Worm (Caenorhabditis elegans) whole organism, mixed stage, embryonic: ENCODE data around the gene erp-44.3.

Experiments used
- M03D4.4 ChIP-seq: sonication (generic microtip); optimal IDR thresholded peaks from 2 replicates; lab custom pipeline; 2017; ENCODE audit warnings: mild to moderate bottlenecking, missing genetic modification characterization, missing compliant biosample characterization
- bed-3 ChIP-seq: fragments of 200-800 bp; sonication (Bioruptor generic); optimal IDR thresholded peaks from 3 replicates; lab custom pipeline; 2018; ENCODE audit warnings: mild to moderate bottlenecking, missing genetic modification characterization, moderate library complexity, missing compliant biosample characterization
- ceh-39 ChIP-seq: fragments of 150-350 bp; optimal IDR thresholded peaks from 2 replicates; lab custom pipeline; 2014; ENCODE audit warnings: missing biosample characterization, missing genetic modification characterization
- ceh-43 ChIP-seq: fragments of 200-800 bp; sonication (Bioruptor generic); optimal IDR thresholded peaks from 2 replicates; lab custom pipeline; 2018; ENCODE audit warnings: mild to moderate bottlenecking, missing genetic modification characterization, moderate library complexity, missing compliant biosample characterization
- ceh-83 ChIP-seq: fragments of 200-800 bp; sonication (Bioruptor generic); optimal IDR thresholded peaks from 2 replicates; lab custom pipeline; 2018; ENCODE audit warnings: mild to moderate bottlenecking, missing genetic modification characterization, missing compliant biosample characterization
- ces-1 ChIP-seq: fragments of 150-350 bp; optimal IDR thresholded peaks from 2 replicates; lab custom pipeline; 2014; ENCODE audit warnings: missing biosample characterization, missing genetic modification reagents, missing genetic modification characterization
- cnd-1 ChIP-seq: fragments of 200-800 bp; sonication (Bioruptor generic); optimal IDR thresholded peaks from 2 replicates; lab custom pipeline; 2018; ENCODE audit warnings: mild to moderate bottlenecking, missing genetic modification characterization, missing compliant biosample characterization
- drap-1 ChIP-seq: fragments of 200-800 bp; sonication (Bioruptor generic); optimal IDR thresholded peaks from 3 replicates; lab custom pipeline; 2018; ENCODE audit warnings: mild to moderate bottlenecking, missing genetic modification characterization, missing compliant biosample characterization
- elt-1 ChIP-seq: sonication (generic microtip); optimal IDR thresholded peaks from 2 replicates; lab custom pipeline; 2017; ENCODE audit warnings: missing genetic modification characterization, mild to moderate bottlenecking, missing compliant biosample characterization, antibody characterized with exemption, moderate library complexity, borderline replicate concordance; ENCODE audit not compliant: insufficient read depth
- flh-1 ChIP-seq: fragments of 200-800 bp; sonication (Bioruptor generic); optimal IDR thresholded peaks from 2 replicates; lab custom pipeline; 2018; ENCODE audit warnings: mild to moderate bottlenecking, missing genetic modification characterization, moderate library complexity, missing compliant biosample characterization
- ham-2 ChIP-seq: fragments of 200-800 bp; sonication (Bioruptor generic); optimal IDR thresholded peaks from 2 replicates; lab custom pipeline; 2018; ENCODE audit warnings: mild to moderate bottlenecking, missing genetic modification characterization, missing compliant biosample characterization
- hlh-1 ChIP-seq: fragments of 150-350 bp; optimal IDR thresholded peaks from 2 replicates; lab custom pipeline; 2014; ENCODE audit warnings: missing biosample characterization, missing genetic modification reagents, missing genetic modification characterization
- lin-13 ChIP-seq: fragments of 150-350 bp; optimal IDR thresholded peaks from 2 replicates; lab custom pipeline; 2014; ENCODE audit warnings: missing biosample characterization, missing genetic modification characterization
- lin-32 ChIP-seq: fragments of 200-800 bp; sonication (Bioruptor generic); optimal IDR thresholded peaks from 2 replicates; lab custom pipeline; 2018; ENCODE audit warnings: mild to moderate bottlenecking, missing genetic modification characterization, missing compliant biosample characterization
- lsy-2 ChIP-seq: fragments of 150-350 bp; optimal IDR thresholded peaks from 2 replicates; lab custom pipeline; 2014; ENCODE audit warnings: missing biosample characterization, missing genetic modification characterization
- mep-1 ChIP-seq: fragments of 150-350 bp; optimal IDR thresholded peaks from 2 replicates; lab custom pipeline; 2017; ENCODE audit warnings: missing biosample characterization, missing genetic modification reagents, missing genetic modification characterization, inconsistent platforms
- mls-2 ChIP-seq: sonication (generic microtip); optimal IDR thresholded peaks from 2 replicates; lab custom pipeline; 2016; ENCODE audit warnings: mild to moderate bottlenecking, missing genetic modification characterization, moderate library complexity, missing compliant biosample characterization
- nhr-2 ChIP-seq: fragments of 150-350 bp; optimal IDR thresholded peaks from 2 replicates; lab custom pipeline; 2014; ENCODE audit warnings: missing biosample characterization, missing genetic modification characterization
- nhr-237 ChIP-seq: fragments of 150-350 bp; optimal IDR thresholded peaks from 2 replicates; lab custom pipeline; 2014; ENCODE audit warnings: missing biosample characterization, missing genetic modification characterization
- nhr-76 ChIP-seq: sonication (generic microtip); optimal IDR thresholded peaks from 2 replicates; lab custom pipeline; 2017; ENCODE audit warnings: missing biosample characterization, missing genetic modification characterization
- pha-4 ChIP-seq: fragments of 150-350 bp; optimal IDR thresholded peaks from 2 replicates; lab custom pipeline; 2018; ENCODE audit warnings: missing biosample characterization, missing genetic modification reagents, missing genetic modification characterization
- snpc-4 ChIP-seq: fragments of 150-350 bp; optimal IDR thresholded peaks from 2 replicates; lab custom pipeline; 2014; ENCODE audit warnings: missing biosample characterization, missing genetic modification characterization
- tbx-8 ChIP-seq: fragments of 200-800 bp; sonication (Bioruptor generic); optimal IDR thresholded peaks from 2 replicates; lab custom pipeline; 2018; ENCODE audit warnings: mild to moderate bottlenecking, missing genetic modification characterization, moderate library complexity, missing compliant biosample characterization
- unc-39 ChIP-seq: fragments of 150-350 bp; optimal IDR thresholded peaks from 2 replicates; lab custom pipeline; 2014; ENCODE audit warnings: missing biosample characterization, missing genetic modification characterization
- unc-62 ChIP-seq: fragments of 150-350 bp; optimal IDR thresholded peaks from 2 replicates; lab custom pipeline; 2014; ENCODE audit warnings: missing biosample characterization, missing genetic modification reagents, missing genetic modification characterization
- zip-8 ChIP-seq: fragments of 150-350 bp; optimal IDR thresholded peaks from 2 replicates; lab custom pipeline; 2014; ENCODE audit warnings: missing biosample characterization, missing genetic modification characterization
- ztf-11 ChIP-seq: fragments of 150-350 bp; optimal IDR thresholded peaks from 2 replicates; lab custom pipeline; 2014; ENCODE audit warnings: missing biosample characterization, missing genetic modification characterization

The erp-44.3 gene

ce11 chrIV:8154966-8155365, 32.5 kb downstream of the erp-44.3 start:
- TF ChIP-seq pha-4 (tag; lab: Kevin White, UChicago) (no peak), nhr-76 (tag; lab: Kevin White, UChicago) (no peak), lin-13 (tag; lab: Kevin White, UChicago) (no peak), snpc-4 (tag; lab: Kevin White, UChicago) (no peak), ztf-11 (tag; lab: Kevin White, UChicago) (no peak), drap-1 (GFP tag; lab: Kevin White, UChicago) (no peak), nhr-237 (no peak), mls-2 (tag; lab: Kevin White, UChicago) (no peak), ceh-83 (GFP tag; lab: Kevin White, UChicago) (no peak), ham-2 (GFP tag; lab: Kevin White, UChicago) (no peak), elt-1 (tag; lab: Kevin White, UChicago) (no peak), hlh-1 (tag; lab: Kevin White, UChicago) (no peak), cnd-1 (tag; lab: Kevin White, UChicago) (no peak), flh-1 (GFP tag; lab: Kevin White, UChicago) (no peak), lin-32 (GFP tag; lab: Kevin White, UChicago) (no peak), nhr-2 (tag; lab: Kevin White, UChicago) (no peak), ceh-39 (tag; lab: Kevin White, UChicago) (no peak), bed-3 (GFP tag; lab: Kevin White, UChicago) (no peak), unc-62 (GFP tag; lab: Kevin White, UChicago) (no peak)

- TF ChIP-seq hlh-1 (tag; lab: Kevin White, UChicago): no peak
- no peak for TF ChIP-seq ztf-11 (tag; lab: Kevin White, UChicago)
- no peak for TF ChIP-seq zip-8 (tag; lab: Kevin White, UChicago)
- TF ChIP-seq nhr-2 (tag; lab: Kevin White, UChicago): no peak
- no peak for TF ChIP-seq M03D4.4 (tag; lab: Kevin White, UChicago)
- TF ChIP-seq lin-32 (GFP tag; lab: Kevin White, UChicago): no peak
- TF ChIP-seq ceh-83 (GFP tag; lab: Kevin White, UChicago): no peak
- no peak for TF ChIP-seq unc-62 (GFP tag; lab: Kevin White, UChicago)
- no peak for TF ChIP-seq nhr-76 (tag; lab: Kevin White, UChicago)
- no peak for TF ChIP-seq ces-1 (GFP tag; lab: Kevin White, UChicago)
- no peak for TF ChIP-seq lin-13 (tag; lab: Kevin White, UChicago)
Measured at ce11 chrIV:8157161-8157560, 34.7 kb downstream of the erp-44.3 start, which contains the start of gene B0218.5. Gene B0218.5 (minus strand): TSS chrIV:8157261.

- TF ChIP-seq pha-4 (tag; lab: Kevin White, UChicago): no peak
- no peak for TF ChIP-seq ztf-11 (tag; lab: Kevin White, UChicago)
Measured at ce11 chrIV:8159087-8159486, 36.6 kb downstream of the erp-44.3 start, which contains the start of gene faah-1. Gene faah-1 (plus strand): TSS chrIV:8159387.

ce11 chrIV:8159995-8160394, 37.5 kb downstream of the erp-44.3 start:
- TF ChIP-seq unc-39 (tag; lab: Kevin White, UChicago) (no peak), tbx-8 (no peak)

- TF ChIP-seq lsy-2 (no peak), mls-2 (tag; lab: Kevin White, UChicago) (no peak), lin-13 (tag; lab: Kevin White, UChicago) (no peak)
Measured at ce11 chrIV:8161774-8162173, 39.3 kb downstream of the erp-44.3 start.

- TF ChIP-seq ceh-39 (tag; lab: Kevin White, UChicago): no peak
- TF ChIP-seq mls-2 (tag; lab: Kevin White, UChicago): no peak
- no peak for TF ChIP-seq M03D4.4 (tag; lab: Kevin White, UChicago)
- TF ChIP-seq mep-1 (tag; lab: Kevin White, UChicago): no peak
- no peak for TF ChIP-seq ceh-43
- TF ChIP-seq cnd-1 (tag; lab: Kevin White, UChicago): no peak
- no peak for TF ChIP-seq tbx-8
- no peak for TF ChIP-seq elt-1 (tag; lab: Kevin White, UChicago)
Measured at ce11 chrIV:8163687-8164086, 41.2 kb downstream of the erp-44.3 start, which contains the start of gene clec-51. Gene clec-51 (minus strand): TSS chrIV:8163800.
